Fruit fly (Drosophila melanogaster) whole organism, embryonic: ENCODE results near the gene Osi18.
A peak's percentile ranks its signal among the peaks of the same experiment; 100 is the strongest.

Source experiments
- Ada2b ChIP-seq: fragments of 200-800 bp; sonication (Bioruptor generic); IDR thresholded peaks from 2 replicates; pipeline ENCODE4 v1.3.6; 2022; ENCODE audit warnings: missing biosample characterization, missing genetic modification characterization
- CG13624 ChIP-seq: fragments of 200-800 bp; sonication (Bioruptor generic); optimal IDR thresholded peaks from 2 replicates; lab custom pipeline; 2016; ENCODE audit warnings: missing biosample characterization, missing genetic modification characterization
- CG14441 ChIP-seq: fragments of 200-800 bp; sonication (Bioruptor generic); IDR thresholded peaks from 2 replicates; pipeline ENCODE4 v1.3.6; 2022; ENCODE audit warnings: missing biosample characterization, missing genetic modification characterization
- CG15073 ChIP-seq: fragments of 200-800 bp; sonication (Bioruptor generic); optimal IDR thresholded peaks from 2 replicates; lab custom pipeline; 2016; ENCODE audit warnings: missing biosample characterization, missing genetic modification characterization
- CG16815 ChIP-seq: fragments of 200-800 bp; sonication (Bioruptor generic); optimal IDR thresholded peaks from 3 replicates; lab custom pipeline; 2017; ENCODE audit warnings: missing biosample characterization, mild to moderate bottlenecking, missing genetic modification characterization
- CG17328 ChIP-seq: fragments of 200-800 bp; sonication (Bioruptor generic); IDR thresholded peaks from 2 replicates; pipeline ENCODE4 v1.3.6; 2022; ENCODE audit warnings: missing biosample characterization, missing genetic modification characterization
- CG1792 ChIP-seq: fragments of 200-800 bp; sonication (Bioruptor generic); optimal IDR thresholded peaks from 2 replicates; lab custom pipeline; 2016; ENCODE audit warnings: missing biosample characterization, missing genetic modification characterization
- CG31441 ChIP-seq: fragments of 200-800 bp; sonication (Bioruptor generic); IDR thresholded peaks from 2 replicates; pipeline ENCODE4 v1.3.6; 2022; ENCODE audit warnings: missing biosample characterization, missing genetic modification characterization
- CG3163 ChIP-seq: fragments of 200-800 bp; sonication (Bioruptor generic); optimal IDR thresholded peaks from 3 replicates; lab custom pipeline; 2016; ENCODE audit warnings: missing biosample characterization, missing genetic modification characterization
- CG4617 ChIP-seq: fragments of 200-800 bp; sonication (Bioruptor generic); optimal IDR thresholded peaks from 3 replicates; lab custom pipeline; 2016; ENCODE audit warnings: missing biosample characterization, missing genetic modification characterization, borderline replicate concordance
- CG5180 ChIP-seq: fragments of 200-800 bp; sonication (Bioruptor generic); optimal IDR thresholded peaks from 3 replicates; lab custom pipeline; 2017; ENCODE audit warnings: missing biosample characterization, missing genetic modification characterization, mild to moderate bottlenecking, moderate library complexity, missing genetic modification reagents
- CG6175 ChIP-seq: fragments of 200-800 bp; sonication (Bioruptor generic); IDR thresholded peaks from 3 replicates; pipeline ENCODE4 v1.3.6; 2022; ENCODE audit warnings: missing biosample characterization, missing genetic modification characterization
- CG7987 ChIP-seq: fragments of 200-800 bp; sonication (Bioruptor generic); optimal IDR thresholded peaks from 2 replicates; lab custom pipeline; 2018; ENCODE audit warnings: missing biosample characterization, mild to moderate bottlenecking, missing genetic modification characterization, moderate library complexity
- CG8359 ChIP-seq: fragments of 200-800 bp; sonication (Bioruptor generic); optimal IDR thresholded peaks from 2 replicates; lab custom pipeline; 2017; ENCODE audit warnings: missing biosample characterization, mild to moderate bottlenecking, missing genetic modification characterization, borderline replicate concordance
- CG8944 ChIP-seq: fragments of 200-800 bp; sonication (Bioruptor generic); optimal IDR thresholded peaks from 3 replicates; lab custom pipeline; 2016; ENCODE audit warnings: missing biosample characterization, missing genetic modification characterization
- CG9609 ChIP-seq: fragments of 200-800 bp; sonication (Bioruptor generic); optimal IDR thresholded peaks from 3 replicates; lab custom pipeline; 2016; ENCODE audit warnings: missing biosample characterization, missing genetic modification characterization
- CG9817 ChIP-seq: fragments of 200-800 bp; sonication (Bioruptor generic); optimal IDR thresholded peaks from 2 replicates; lab custom pipeline; 2018; ENCODE audit warnings: missing biosample characterization, mild to moderate bottlenecking, missing genetic modification characterization, moderate library complexity
- Dp ChIP-seq: fragments of 200-800 bp; sonication (Bioruptor generic); optimal IDR thresholded peaks from 2 replicates; lab custom pipeline; 2018; ENCODE audit warnings: missing biosample characterization, mild to moderate bottlenecking, missing genetic modification characterization, moderate library complexity
- ERR ChIP-seq: fragments of 200-800 bp; sonication (Bioruptor generic); optimal IDR thresholded peaks from 2 replicates; lab custom pipeline; 2016; ENCODE audit warnings: missing biosample characterization, missing genetic modification characterization
- GATAe ChIP-seq: fragments of 200-800 bp; sonication (Bioruptor generic); conservative IDR thresholded peaks from 2 replicates; pipeline ENCODE4 v1.3.6; 2022; ENCODE audit warnings: missing biosample characterization, missing genetic modification characterization
- HHEX ChIP-seq: fragments of 200-800 bp; sonication (Bioruptor generic); optimal IDR thresholded peaks from 3 replicates; lab custom pipeline; 2017; ENCODE audit warnings: missing biosample characterization, mild to moderate bottlenecking, missing genetic modification characterization, missing genetic modification reagents
- Hr39 ChIP-seq: fragments of >200 bp; optimal IDR thresholded peaks from 2 replicates; lab custom pipeline; 2017
- Lpt ChIP-seq: fragments of >200 bp; optimal IDR thresholded peaks from 2 replicates; lab custom pipeline; 2018; ENCODE audit warnings: missing biosample characterization, missing genetic modification characterization
- MBD-R2 ChIP-seq: fragments of 200-800 bp; sonication (Bioruptor generic); IDR thresholded peaks from 2 replicates; pipeline ENCODE4 v1.3.6; 2022; ENCODE audit warnings: missing biosample characterization, missing genetic modification characterization
- Max ChIP-seq: fragments of 200-800 bp; sonication (Bioruptor generic); optimal IDR thresholded peaks from 2 replicates; lab custom pipeline; 2016; ENCODE audit warnings: missing biosample characterization, mild to moderate bottlenecking, missing genetic modification characterization
- Nf-YA ChIP-seq: fragments of 200-800 bp; sonication (Bioruptor generic); IDR thresholded peaks from 2 replicates; pipeline ENCODE4 v1.3.6; 2022; ENCODE audit warnings: missing biosample characterization, missing genetic modification characterization
- Oli ChIP-seq: fragments of 200-800 bp; sonication (Bioruptor generic); optimal IDR thresholded peaks from 2 replicates; lab custom pipeline; 2018; ENCODE audit warnings: missing biosample characterization, mild to moderate bottlenecking, missing genetic modification characterization, moderate library complexity
- Rfx ChIP-seq: fragments of 200-800 bp; sonication (Bioruptor generic); IDR thresholded peaks from 2 replicates; pipeline ENCODE4 v1.3.6; 2022; ENCODE audit warnings: missing biosample characterization, missing genetic modification characterization
- Rx ChIP-seq: fragments of 200-800 bp; sonication (Bioruptor generic); IDR thresholded peaks from 2 replicates; pipeline ENCODE4 v1.3.6; 2022; ENCODE audit warnings: missing biosample characterization, missing genetic modification characterization
- Xbp1 ChIP-seq: fragments of 200-800 bp; sonication (Bioruptor generic); optimal IDR thresholded peaks from 3 replicates; lab custom pipeline; 2016; ENCODE audit warnings: missing biosample characterization, mild to moderate bottlenecking, missing genetic modification characterization
- ap ChIP-seq: fragments of 200-800 bp; sonication (Bioruptor generic); IDR thresholded peaks from 2 replicates; pipeline ENCODE4 v1.3.6; 2022; ENCODE audit warnings: missing biosample characterization, missing genetic modification characterization
- croc ChIP-seq: fragments of 200-800 bp; sonication (Bioruptor generic); conservative IDR thresholded peaks from 3 replicates; pipeline ENCODE4 v1.3.6; 2022; ENCODE audit warnings: missing biosample characterization, missing genetic modification characterization
- dati ChIP-seq: fragments of 200-800 bp; sonication (Bioruptor generic); IDR thresholded peaks from 2 replicates; pipeline ENCODE4 v1.3.6; 2022; ENCODE audit warnings: missing biosample characterization, missing genetic modification characterization
- dm ChIP-seq: fragments of 200-800 bp; sonication (Bioruptor generic); optimal IDR thresholded peaks from 3 replicates; lab custom pipeline; 2016; ENCODE audit warnings: missing biosample characterization, missing genetic modification characterization
- dmrt11E ChIP-seq: fragments of 200-800 bp; sonication (Bioruptor generic); optimal IDR thresholded peaks from 3 replicates; lab custom pipeline; 2018; ENCODE audit warnings: missing biosample characterization, mild to moderate bottlenecking, missing genetic modification characterization, moderate library complexity
- gcm ChIP-seq: fragments of 200-800 bp; sonication (Bioruptor generic); optimal IDR thresholded peaks from 2 replicates; lab custom pipeline; 2019; ENCODE audit warnings: missing biosample characterization, mild to moderate bottlenecking, missing genetic modification characterization, moderate library complexity
- gem ChIP-seq: fragments of 200-800 bp; sonication (Bioruptor generic); optimal IDR thresholded peaks from 2 replicates; lab custom pipeline; 2019; ENCODE audit warnings: missing biosample characterization, mild to moderate bottlenecking, missing genetic modification characterization, moderate library complexity
- gro ChIP-seq: fragments of 200-800 bp; sonication (Bioruptor generic); optimal IDR thresholded peaks from 2 replicates; lab custom pipeline; 2016; ENCODE audit warnings: missing biosample characterization, missing genetic modification characterization
- gsb ChIP-seq: fragments of 200-800 bp; sonication (Bioruptor generic); IDR thresholded peaks from 2 replicates; pipeline ENCODE4 v1.3.6; 2022; ENCODE audit warnings: missing biosample characterization, missing genetic modification characterization
- hth ChIP-seq: fragments of >200 bp; optimal IDR thresholded peaks from 2 replicates; lab custom pipeline; 2017; ENCODE audit warnings: inconsistent platforms
- jumu ChIP-seq: fragments of 200-800 bp; sonication (Bioruptor generic); optimal IDR thresholded peaks from 3 replicates; lab custom pipeline; 2016; ENCODE audit warnings: missing biosample characterization, missing genetic modification characterization
- knrl ChIP-seq: fragments of 200-800 bp; sonication (Bioruptor generic); IDR thresholded peaks from 3 replicates; pipeline ENCODE4 v1.3.6; 2022; ENCODE audit warnings: missing biosample characterization, missing genetic modification characterization; ENCODE audit not compliant: partially characterized antibody
- lmd ChIP-seq: fragments of 200-800 bp; sonication (Bioruptor generic); IDR thresholded peaks from 2 replicates; pipeline ENCODE4 v1.3.6; 2022; ENCODE audit warnings: missing biosample characterization, missing genetic modification characterization
- luna ChIP-seq: fragments of 200-800 bp; sonication (Bioruptor generic); optimal IDR thresholded peaks from 2 replicates; lab custom pipeline; 2016; ENCODE audit warnings: missing biosample characterization, missing genetic modification characterization
- pan ChIP-seq, 4 experiments: fragments of >200 bp in 3 of 4; fragments of 200-800 bp in 1 of 4; sonication (Bioruptor generic) in 1 of 4; optimal IDR thresholded peaks in 3 of 4; IDR thresholded peaks in 1 of 4; 2 replicates each; pipeline versions ENCODE4 v1.3.6 to Lab custom; 2017 to 2022; ENCODE audit warnings: missing biosample characterization in 2 of 4, missing genetic modification characterization in 2 of 4, mixed read lengths in 1 of 4
- seq ChIP-seq: fragments of 200-800 bp; sonication (Bioruptor generic); IDR thresholded peaks from 2 replicates; pipeline ENCODE4 v1.3.6; 2022; ENCODE audit warnings: missing biosample characterization, missing genetic modification characterization
- twi ChIP-seq: fragments of 200-800 bp; optimal IDR thresholded peaks from 2 replicates; lab custom pipeline; 2019; ENCODE audit warnings: missing biosample characterization, mild to moderate bottlenecking, missing genetic modification characterization, moderate library complexity
- wdn ChIP-seq: fragments of 200-800 bp; sonication (Bioruptor generic); IDR thresholded peaks from 2 replicates; pipeline ENCODE4 v1.3.6; 2022; ENCODE audit warnings: missing biosample characterization, missing genetic modification characterization

Gene Osi18

DNA sequence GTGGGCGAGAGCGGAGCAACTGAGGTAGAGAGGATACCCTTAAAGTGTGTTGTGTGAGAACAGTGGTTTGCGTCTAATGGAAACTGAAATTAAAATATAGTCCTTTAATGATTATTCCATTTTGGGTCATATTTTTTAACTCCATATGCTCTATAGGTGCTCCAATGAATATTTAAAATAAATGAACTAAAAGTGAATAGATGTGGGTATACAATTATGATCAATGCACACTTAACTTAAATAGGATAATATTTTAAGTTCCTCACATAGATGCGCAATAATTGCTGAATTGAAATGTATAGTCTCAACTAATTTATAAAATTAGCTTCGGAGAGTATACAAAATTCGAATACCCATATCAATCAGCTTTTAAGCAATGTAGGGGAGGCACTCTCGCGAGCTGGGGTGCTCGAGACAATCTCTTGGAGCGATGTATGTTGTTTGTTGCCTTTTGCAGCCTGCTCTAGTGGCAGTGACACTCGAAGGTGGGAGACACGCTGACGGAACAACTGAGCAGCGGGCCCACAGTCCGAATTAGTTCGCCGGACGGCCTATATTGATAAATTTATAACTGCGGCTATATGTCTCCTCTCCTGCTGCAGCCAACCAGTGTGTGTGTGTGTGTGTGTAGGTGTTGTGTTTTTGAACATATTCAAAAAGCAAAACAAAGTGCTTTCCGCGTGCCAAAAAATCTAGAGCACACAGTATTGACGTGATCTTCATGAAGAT lies 23.7 kb downstream of the Osi18 start (continued):
- TF ChIP-seq pan (optimal IDR thresholded peaks at IDR 0.05; lab: Kevin White, UChicago): no peak
- TF ChIP-seq pan (GFP tag; optimal IDR thresholded peaks at IDR 0.05 in 1 of 2, IDR thresholded peaks at IDR 0.05 in 1 of 2): peak in 1 of 2 experiments; percentile 70
- TF ChIP-seq CG3163: peak; percentile 12
- TF ChIP-seq croc (GFP tag; lab: Robert Waterston, UW): peak; percentile 44; the same call in 1 of the 3 replicates
- no peak for TF ChIP-seq Lpt (GFP tag; lab: Kevin White, UChicago)
- peak; percentile 49 for TF ChIP-seq CG4617
- peak; percentile 92 for TF ChIP-seq Oli
- TF ChIP-seq Xbp1 (GFP tag; lab: Kevin White, UChicago): peak; percentile 83
- TF ChIP-seq dm (GFP tag; lab: Kevin White, UChicago): peak; percentile 49
- peak; percentile 40 for TF ChIP-seq CG8359
- 0 out of 2 replicates have a peak, but pooled peaks have one; percentile 32 for TF ChIP-seq ap (GFP tag; lab: Robert Waterston, UW)

dm6 chr3R:6354408-6354807 lies 24.4 kb downstream of the Osi18 start:
- TF ChIP-seq CG6175 (GFP tag; lab: Robert Waterston, UW) (no peak), Nf-YA (no peak), CG9817 (tag; lab: Kevin White, UChicago) (no peak), MBD-R2 (GFP tag; lab: Robert Waterston, UW) (no peak), gcm (GFP tag; lab: Kevin White, UChicago) (no peak), seq (GFP tag; lab: Robert Waterston, UW) (no peak)

DNA sequence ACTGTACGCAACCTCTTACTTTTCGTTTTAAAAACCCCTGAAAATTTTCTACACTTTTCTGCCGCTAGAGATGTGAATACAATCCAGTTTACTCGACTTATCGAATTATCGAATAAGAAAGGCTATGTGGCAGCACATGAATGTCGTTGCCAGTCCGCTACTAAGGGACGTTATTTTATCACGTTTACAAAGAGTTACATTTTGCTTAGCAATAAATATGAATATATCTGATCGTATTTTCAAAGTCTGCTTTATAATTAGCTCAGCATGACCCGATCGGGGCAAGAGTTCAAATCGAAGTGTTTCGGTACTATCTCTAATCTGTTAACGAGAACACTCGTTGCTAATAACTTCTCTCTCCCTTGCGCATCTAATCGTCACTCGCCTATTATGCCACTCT lies 38.1 kb downstream of the Osi18 start, which contains the start of gene CG42724:
Gene CG42724, minus strand, starts transcription at position 189 of the 400 bp plus-strand sequence.
- TF ChIP-seq CG9609 (GFP tag; lab: Kevin White, UChicago) (peak; percentile 68), HHEX (no peak), GATAe (GFP tag; lab: Robert Waterston, UW) (no peak), Rx (GFP tag; lab: Robert Waterston, UW) (peak; percentile 43; the same call in 1 of the 2 replicates), gsb (GFP tag; lab: Robert Waterston, UW) (peak; percentile 43; the same call in 1 of the 2 replicates), gro (peak; percentile 80), luna (peak; percentile 72), Ada2b (peak; percentile 55), CG31441 (GFP tag; lab: Robert Waterston, UW) (no peak), CG5180 (GFP tag; lab: Kevin White, UChicago) (no peak), CG17328 (GFP tag; lab: Robert Waterston, UW) (0 out of 2 replicates have a peak, but pooled peaks have one; percentile 30), hth (no peak), twi (tag; lab: Kevin White, UChicago) (no peak), CG7987 (GFP tag; lab: Kevin White, UChicago) (no peak), lmd (GFP tag; lab: Robert Waterston, UW) (peak; percentile 55), CG16815 (GFP tag; lab: Kevin White, UChicago) (no peak), Dp (peak; percentile 24), CG15073 (GFP tag; lab: Kevin White, UChicago) (no peak), jumu (GFP tag; lab: Kevin White, UChicago) (peak; percentile 86), CG8944 (GFP tag; lab: Kevin White, UChicago) (peak; percentile 68), knrl (GFP tag; lab: Robert Waterston, UW) (peak; percentile 51; the same call in 2 of the 3 replicates), wdn (0 out of 2 replicates have a peak, but pooled peaks have one; percentile 21), gem (no peak), Max (peak; percentile 11), Rfx (GFP tag; lab: Robert Waterston, UW) (peak; percentile 80), CG1792 (peak; percentile 46), dmrt11E (tag; lab: Kevin White, UChicago) (no peak), Hr39 (lab: Kevin White, UChicago) (no peak), CG13624 (peak; percentile 83), ERR (GFP tag; lab: Kevin White, UChicago) (peak; percentile 70), CG14441 (GFP tag; lab: Robert Waterston, UW) (peak; percentile 50), dati (GFP tag; lab: Robert Waterston, UW) (no peak)
